Fruit fly (Drosophila melanogaster): ENCODE measurements around the gene Scsalpha1.

The Scsalpha1 gene

dm6 chr3L:3826541-3826940 lies 12.5 kb downstream of the Scsalpha1 start (continued):
- TF ChIP-seq CG6683 (GFP tag; optimal IDR thresholded peaks at IDR 0.05) (peak; percentile 82), btn (GFP tag; optimal IDR thresholded peaks at IDR 0.05) (no peak), gt (GFP tag; IDR thresholded peaks at IDR 0.05) (no peak), CG4820 (GFP tag; optimal IDR thresholded peaks at IDR 0.05) (peak; percentile 43), Neu2 (GFP tag; optimal IDR thresholded peaks at IDR 0.05; ENCODE audit: borderline replicate concordance) (no peak), onecut (GFP tag; IDR thresholded peaks at IDR 0.05) (peak; percentile 55), CG10147 (GFP tag; optimal IDR thresholded peaks at IDR 0.05) (peak; percentile 86), MBD-R2 (GFP tag; IDR thresholded peaks at IDR 0.05) (peak; percentile 55; the same call in 1 of the 2 replicates), dan (GFP tag; IDR thresholded peaks at IDR 0.05) (no peak), Fer2 (tag; optimal IDR thresholded peaks at IDR 0.05) (peak; percentile 73), cas (GFP tag; IDR thresholded peaks at IDR 0.05) (peak; percentile 35; the same call in 1 of the 2 replicates), gro (GFP tag; optimal IDR thresholded peaks at IDR 0.05) (peak; percentile 15), br (optimal IDR thresholded peaks at IDR 0.05) (no peak), BtbVII (GFP tag; optimal IDR thresholded peaks at IDR 0.05) (peak; percentile 76), Ssrp (tag; optimal IDR thresholded peaks at IDR 0.05) (peak; percentile 78), pfk (GFP tag; optimal IDR thresholded peaks at IDR 0.05) (no peak), hth (optimal IDR thresholded peaks at IDR 0.05) (no peak), zen (tag; optimal IDR thresholded peaks at IDR 0.05) (peak; percentile 58), tio (GFP tag; optimal IDR thresholded peaks at IDR 0.05) (peak; percentile 72), Ets65A (GFP tag) (peak; percentile 7), dmrt11E (tag; optimal IDR thresholded peaks at IDR 0.05) (peak; percentile 52), corto (GFP tag; optimal IDR thresholded peaks at IDR 0.05) (no peak), lov (optimal IDR thresholded peaks at IDR 0.05) (no peak), lov (GFP tag; IDR thresholded peaks at IDR 0.05) (no peak), grau (tag; optimal IDR thresholded peaks at IDR 0.05) (peak; percentile 90), Optix (GFP tag; IDR thresholded peaks at IDR 0.05) (peak; percentile 50; the same call in 1 of the 3 replicates), CG12236 (GFP tag; optimal IDR thresholded peaks at IDR 0.05) (no peak), CG13424 (tag; optimal IDR thresholded peaks at IDR 0.05) (peak; percentile 90), Hand (GFP tag; optimal IDR thresholded peaks at IDR 0.05) (peak; percentile 93), dmrt99B (tag; optimal IDR thresholded peaks at IDR 0.05) (peak; percentile 84), Drgx (GFP tag; IDR thresholded peaks at IDR 0.05) (peak; percentile 77; the same call in 1 of the 2 replicates), sr (GFP tag; IDR thresholded peaks at IDR 0.05) (no peak; the same call in 2 of the 3 replicates), kah (GFP tag; optimal IDR thresholded peaks at IDR 0.05) (peak; percentile 55), CG1529 (GFP tag; optimal IDR thresholded peaks at IDR 0.05) (peak; percentile 69), eyg (GFP tag; optimal IDR thresholded peaks at IDR 0.05) (no peak), CG13287 (GFP tag; IDR thresholded peaks at IDR 0.05; ENCODE audit: partially characterized antibody) (no peak), ind (GFP tag; optimal IDR thresholded peaks at IDR 0.05) (peak; percentile 67), Stat92E (GFP tag; optimal IDR thresholded peaks at IDR 0.05) (no peak), CG12942 (GFP tag; optimal IDR thresholded peaks at IDR 0.05) (peak; percentile 55), D19B (GFP tag; optimal IDR thresholded peaks at IDR 0.05) (peak; percentile 56), danr (GFP tag; IDR thresholded peaks at IDR 0.05) (peak; percentile 59; the same call in 1 of the 2 replicates), CG12155 (GFP tag; optimal IDR thresholded peaks at IDR 0.05) (peak; percentile 64), CG17359 (tag; optimal IDR thresholded peaks at IDR 0.05) (peak; percentile 83), kni (GFP tag; optimal IDR thresholded peaks at IDR 0.05) (no peak), Camta (GFP tag; optimal IDR thresholded peaks at IDR 0.05) (no peak), Spps (tag; optimal IDR thresholded peaks at IDR 0.05) (peak; percentile 32), CG12104 (GFP tag; optimal IDR thresholded peaks at IDR 0.05) (peak; percentile 73), CG42726 (GFP tag; IDR thresholded peaks at IDR 0.05; ENCODE audit: partially characterized antibody) (no peak), CG17186 (GFP tag; optimal IDR thresholded peaks at IDR 0.05) (no peak), ato (GFP tag; IDR thresholded peaks at IDR 0.05; ENCODE audit: partially characterized antibody) (no peak), Doc2 (GFP tag; IDR thresholded peaks at IDR 0.05) (no peak)

Measured in whole organism, embryonic.